Fruit fly (Drosophila melanogaster): Measurements from ENCODE around the gene CG32276.

The CG32276 gene

DNA sequence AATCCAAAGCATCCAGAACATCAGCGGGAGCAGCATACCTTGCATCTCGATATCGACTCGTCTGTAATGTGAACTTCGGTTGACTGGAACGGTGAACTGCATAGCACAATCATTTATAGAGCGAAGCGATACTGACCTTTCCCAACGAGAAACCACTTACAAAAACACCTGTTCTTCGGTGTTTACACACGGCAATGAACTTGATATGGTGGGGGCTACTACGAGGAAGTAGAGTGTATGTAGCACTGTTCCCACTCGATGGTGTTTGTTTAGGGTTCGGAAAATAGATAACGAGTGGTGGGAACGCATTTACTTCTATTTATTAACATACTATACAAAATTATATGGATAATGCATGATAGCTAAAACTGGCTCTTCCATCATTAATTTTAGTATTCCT, 10.0 kb upstream of the CG32276 start, which contains the start of the genes CG32269 and CG32270:
Gene CG32269, minus strand, starts transcription at position 91 of the 400 bp plus-strand sequence.
Gene CG32270, minus strand, starts transcription at position 91 of the 400 bp plus-strand sequence.
- TF ChIP-seq lola (GFP tag; optimal IDR thresholded peaks at IDR 0.05) (no peak), Hr83 (GFP tag; optimal IDR thresholded peaks at IDR 0.05; ENCODE audit: poor library complexity, severe bottlenecking) (peak; percentile 92)

DNA sequence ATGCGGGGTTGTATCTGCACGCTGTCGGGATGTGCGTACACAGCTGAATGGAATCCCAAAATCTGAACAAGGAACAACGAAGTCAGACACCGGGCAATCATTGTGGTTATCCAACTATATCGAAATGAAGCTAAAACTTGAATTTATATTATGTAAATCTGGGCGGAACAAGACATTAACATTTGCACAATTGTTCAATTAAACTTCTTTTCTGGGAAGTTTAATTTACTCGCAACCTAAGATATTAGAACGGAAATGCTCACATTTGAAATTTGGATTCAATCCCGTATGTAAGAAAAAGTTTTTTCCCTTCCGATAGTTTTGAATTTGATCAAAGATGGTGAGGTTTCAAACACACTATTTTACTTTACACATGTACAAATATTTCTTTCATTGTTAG, 7.4 kb upstream of the CG32276 start, which contains the start of gene CG33160:
Gene CG33160, minus strand, starts transcription at position 101 of the 400 bp plus-strand sequence.
- TF ChIP-seq dl (GFP tag; optimal IDR thresholded peaks at IDR 0.05; ENCODE audit: insufficient read depth in 1 of 2, partially characterized antibody in 2 of 2): no peak
- no peak for TF ChIP-seq ey (GFP tag; optimal IDR thresholded peaks at IDR 0.05)
- TF ChIP-seq Hr83 (GFP tag; optimal IDR thresholded peaks at IDR 0.05; ENCODE audit: poor library complexity, severe bottlenecking): no peak
- TF ChIP-seq Hr78 (GFP tag; optimal IDR thresholded peaks at IDR 0.05): no peak
- no peak for TF ChIP-seq Vsx2 (GFP tag; optimal IDR thresholded peaks at IDR 0.05; ENCODE audit: partially characterized antibody)
- TF ChIP-seq Abd-B (GFP tag; optimal IDR thresholded peaks at IDR 0.05): no peak

DNA sequence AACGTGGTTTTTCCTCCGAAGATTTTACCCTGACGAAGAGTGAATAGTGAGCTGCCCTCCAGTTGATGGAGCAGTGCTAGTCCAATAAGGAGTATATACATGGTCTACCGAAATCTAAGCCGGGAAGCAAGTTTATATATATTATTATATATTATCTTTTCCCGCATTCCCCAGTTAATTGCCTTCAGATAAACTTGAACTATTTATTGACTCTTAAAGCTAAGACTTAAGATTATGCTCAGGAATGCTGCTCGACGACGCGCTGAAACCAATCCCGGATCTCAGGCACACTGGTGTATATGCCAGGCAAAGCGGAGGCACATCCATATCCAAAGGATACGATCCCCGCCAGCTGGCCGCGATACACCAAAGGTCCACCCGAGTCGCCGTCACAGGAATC, 6.5 kb upstream of the CG32276 start, which contains the start of gene CG32277:
Gene CG32277, minus strand, starts transcription at position 101 of the 400 bp plus-strand sequence.
- no peak for TF ChIP-seq HLH106 (tag; optimal IDR thresholded peaks at IDR 0.05)
- TF ChIP-seq br (GFP tag; optimal IDR thresholded peaks at IDR 0.05): no peak
- TF ChIP-seq Rel (GFP tag; optimal IDR thresholded peaks at IDR 0.05): no peak
- no peak for TF ChIP-seq Rel (tag; optimal IDR thresholded peaks at IDR 0.05)
- no peak for TF ChIP-seq Hr83 (GFP tag; optimal IDR thresholded peaks at IDR 0.05; ENCODE audit: poor library complexity, severe bottlenecking)
- no peak for TF ChIP-seq Abd-B (GFP tag; optimal IDR thresholded peaks at IDR 0.05)
- no peak for TF ChIP-seq lola (GFP tag; optimal IDR thresholded peaks at IDR 0.05)
- TF ChIP-seq CG32264 (GFP tag; optimal IDR thresholded peaks at IDR 0.05): no peak
- TF ChIP-seq dmrt93B (GFP tag; optimal IDR thresholded peaks at IDR 0.05): no peak
- no peak for TF ChIP-seq psq (GFP tag; optimal IDR thresholded peaks at IDR 0.05)
- no peak for TF ChIP-seq tai (GFP tag; optimal IDR thresholded peaks at IDR 0.05)
- TF ChIP-seq Myc (optimal IDR thresholded peaks at IDR 0.05): no peak
- TF ChIP-seq Dfd (GFP tag; optimal IDR thresholded peaks at IDR 0.05): no peak
- TF ChIP-seq sv (GFP tag; optimal IDR thresholded peaks at IDR 0.05): no peak
- TF ChIP-seq h (GFP tag; optimal IDR thresholded peaks at IDR 0.05): no peak
- no peak for TF ChIP-seq ey (GFP tag; optimal IDR thresholded peaks at IDR 0.05)
- TF ChIP-seq N (GFP tag; optimal IDR thresholded peaks at IDR 0.05): no peak

DNA sequence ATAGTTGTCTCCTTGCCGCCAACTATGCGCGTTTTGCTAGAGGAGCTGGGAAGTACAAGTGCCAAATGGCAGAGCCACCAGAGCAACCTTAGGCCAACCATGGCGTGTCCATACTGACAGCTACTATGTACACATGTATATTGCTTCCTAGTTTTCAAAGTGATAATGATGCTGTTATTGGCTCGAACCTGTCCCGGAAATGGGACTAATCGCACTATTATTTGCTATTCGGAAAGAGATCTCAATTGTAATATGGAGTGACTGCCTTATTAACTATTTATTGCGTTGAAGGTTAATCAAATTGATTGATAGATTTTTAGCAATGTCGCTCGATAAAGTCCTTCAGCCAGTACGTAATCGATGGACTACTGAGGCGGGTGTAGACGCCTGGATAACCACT, 5.5 kb upstream of the CG32276 start, which contains the start of gene CG33159:
Gene CG33159, minus strand, starts transcription at position 101 of the 400 bp plus-strand sequence.
- TF ChIP-seq OdsH (GFP tag; optimal IDR thresholded peaks at IDR 0.05) (no peak), dl (GFP tag; optimal IDR thresholded peaks at IDR 0.05; ENCODE audit: insufficient read depth in 1 of 2, partially characterized antibody in 2 of 2) (no peak), Rel (GFP tag; optimal IDR thresholded peaks at IDR 0.05) (no peak), Rel (tag; optimal IDR thresholded peaks at IDR 0.05) (no peak), fru (GFP tag; optimal IDR thresholded peaks at IDR 0.05) (no peak)

DNA sequence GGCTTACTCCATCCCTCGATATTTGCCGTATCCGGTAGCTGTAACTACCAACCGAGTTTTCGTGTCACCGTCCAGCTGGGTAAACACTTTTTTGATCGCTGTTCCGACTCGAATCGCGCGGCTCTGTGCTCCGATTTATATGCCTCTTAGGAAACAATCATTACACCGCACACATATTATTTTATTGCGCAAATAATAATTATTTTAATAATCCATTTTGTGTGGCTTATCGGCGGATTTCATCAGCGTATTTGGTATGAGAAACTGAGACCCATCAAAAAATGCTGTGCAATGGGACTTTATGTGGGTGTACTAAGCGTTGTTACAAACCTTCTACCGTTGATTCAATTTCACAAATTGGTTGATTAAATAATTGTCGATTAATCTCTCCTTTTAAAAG, 4.2 kb upstream of the CG32276 start, which contains the start of gene CG32271:
Gene CG32271, minus strand, starts transcription at position 101 of the 400 bp plus-strand sequence.
- TF ChIP-seq Hr78 (GFP tag; optimal IDR thresholded peaks at IDR 0.05) (no peak), Hr83 (GFP tag; optimal IDR thresholded peaks at IDR 0.05; ENCODE audit: poor library complexity, severe bottlenecking) (no peak), ey (GFP tag; optimal IDR thresholded peaks at IDR 0.05) (no peak), Rel (GFP tag; optimal IDR thresholded peaks at IDR 0.05) (no peak), Rel (tag; optimal IDR thresholded peaks at IDR 0.05) (no peak), HLH106 (tag; optimal IDR thresholded peaks at IDR 0.05) (no peak), foxo (GFP tag; optimal IDR thresholded peaks at IDR 0.05) (no peak), dl (GFP tag; optimal IDR thresholded peaks at IDR 0.05; ENCODE audit: insufficient read depth in 1 of 2, partially characterized antibody in 2 of 2) (no peak), br (GFP tag; optimal IDR thresholded peaks at IDR 0.05) (no peak), lola (GFP tag; optimal IDR thresholded peaks at IDR 0.05) (no peak), CrebA (GFP tag; optimal IDR thresholded peaks at IDR 0.05; ENCODE audit: borderline replicate concordance) (no peak), Jra (GFP tag; optimal IDR thresholded peaks at IDR 0.05) (no peak), Sp1 (GFP tag; optimal IDR thresholded peaks at IDR 0.05) (no peak), h (GFP tag; optimal IDR thresholded peaks at IDR 0.05) (no peak), brk (GFP tag; optimal IDR thresholded peaks at IDR 0.05) (no peak), sage (GFP tag; optimal IDR thresholded peaks at IDR 0.05) (no peak), GATAd (GFP tag; optimal IDR thresholded peaks at IDR 0.05) (no peak), Abd-B (GFP tag; optimal IDR thresholded peaks at IDR 0.05) (no peak)
